Worm (Caenorhabditis elegans) whole organism, mixed stage, embryonic: ENCODE measurements around the gene mam-7.

Experiments used
- blmp-1 ChIP-seq: fragments of 150-350 bp; optimal IDR thresholded peaks from 2 replicates; lab custom pipeline; 2014; ENCODE audit warnings: missing biosample characterization, missing genetic modification characterization
- hlh-1 ChIP-seq: fragments of 150-350 bp; optimal IDR thresholded peaks from 2 replicates; lab custom pipeline; 2014; ENCODE audit warnings: missing biosample characterization, missing genetic modification reagents, missing genetic modification characterization
- lsy-2 ChIP-seq: fragments of 150-350 bp; optimal IDR thresholded peaks from 2 replicates; lab custom pipeline; 2014; ENCODE audit warnings: missing biosample characterization, missing genetic modification characterization
- mep-1 ChIP-seq: fragments of 150-350 bp; optimal IDR thresholded peaks from 2 replicates; lab custom pipeline; 2017; ENCODE audit warnings: missing biosample characterization, missing genetic modification reagents, missing genetic modification characterization, inconsistent platforms
- mls-2 ChIP-seq: sonication (generic microtip); optimal IDR thresholded peaks from 2 replicates; lab custom pipeline; 2016; ENCODE audit warnings: mild to moderate bottlenecking, missing genetic modification characterization, moderate library complexity, missing compliant biosample characterization
- unc-62 ChIP-seq: fragments of 150-350 bp; optimal IDR thresholded peaks from 2 replicates; lab custom pipeline; 2014; ENCODE audit warnings: missing biosample characterization, missing genetic modification reagents, missing genetic modification characterization

ce11 chrIII:9944723-9945122 is 51.8 kb downstream of the mam-7 start, which contains the start of gene gln-2:
- TF ChIP-seq mls-2 (no peak), hlh-1 (no peak), lsy-2 (tag; lab: Kevin White, UChicago) (no peak), blmp-1 (tag; lab: Kevin White, UChicago) (no peak), mep-1 (tag; lab: Kevin White, UChicago) (no peak), unc-62 (GFP tag; lab: Kevin White, UChicago) (no peak)
